Worm (Caenorhabditis elegans): ENCODE measurements around the gene ndx-2.

- TF ChIP-seq sma-3 (GFP tag; optimal IDR thresholded peaks at IDR 0.05) (no peak), ceh-82 (tag; optimal IDR thresholded peaks at IDR 0.05) (no peak), nhr-12 (tag; optimal IDR thresholded peaks at IDR 0.05) (no peak)
Observed at ce11 chrV:2713532-2713931, 48.7 kb upstream of the ndx-2 start, which contains the start of gene srt-28.
